Fruit fly (Drosophila melanogaster) whole organism, adult: Measurements from ENCODE around the gene CG1468.

ENCODE experiments used
- CG11617 ChIP-seq: fragments of 200-800 bp; sonication (Bioruptor generic); optimal IDR thresholded peaks from 2 replicates; lab custom pipeline; 2017; ENCODE audit warnings: mild to moderate bottlenecking, missing biosample characterization, missing genetic modification reagents, missing genetic modification characterization
- CG14711 ChIP-seq: fragments of 200-800 bp; sonication (Bioruptor generic); optimal IDR thresholded peaks from 2 replicates; lab custom pipeline; 2018; ENCODE audit warnings: missing biosample characterization, mild to moderate bottlenecking, missing genetic modification characterization, moderate library complexity
- CG33017 ChIP-seq: fragments of 200-800 bp; sonication (Bioruptor generic); optimal IDR thresholded peaks from 2 replicates; lab custom pipeline; 2018; ENCODE audit warnings: missing biosample characterization, mild to moderate bottlenecking, missing genetic modification characterization, moderate library complexity
- CG5204 ChIP-seq: fragments of 200-800 bp; sonication (Bioruptor generic); optimal IDR thresholded peaks from 2 replicates; lab custom pipeline; 2016; ENCODE audit warnings: missing biosample characterization, missing genetic modification characterization
- CG7101 ChIP-seq: fragments of 200-800 bp; sonication (Bioruptor generic); optimal IDR thresholded peaks from 2 replicates; lab custom pipeline; 2018; ENCODE audit warnings: missing biosample characterization, mild to moderate bottlenecking, missing genetic modification characterization, moderate library complexity
- Hr96 ChIP-seq: fragments of 200-800 bp; sonication (Bioruptor generic); optimal IDR thresholded peaks from 2 replicates; lab custom pipeline; 2016; ENCODE audit warnings: missing biosample characterization, missing genetic modification characterization
- Mnt ChIP-seq: fragments of 200-800 bp; sonication (Bioruptor generic); optimal IDR thresholded peaks from 2 replicates; lab custom pipeline; 2016; ENCODE audit warnings: missing biosample characterization, mild to moderate bottlenecking, missing genetic modification characterization
- bab1 ChIP-seq: fragments of 200-800 bp; sonication (Bioruptor generic); optimal IDR thresholded peaks from 3 replicates; lab custom pipeline; 2019; ENCODE audit warnings: missing biosample characterization, mild to moderate bottlenecking, missing genetic modification characterization, moderate library complexity
- cnc ChIP-seq, 2 experiments: fragments of >200 bp; optimal IDR thresholded peaks; 2 replicates each; lab custom pipeline; 2017
- ovo ChIP-seq: fragments of 200-800 bp; sonication (Bioruptor generic); optimal IDR thresholded peaks from 2 replicates; lab custom pipeline; 2016; ENCODE audit warnings: missing biosample characterization, missing genetic modification characterization
- pad ChIP-seq: fragments of 200-800 bp; sonication (Bioruptor generic); optimal IDR thresholded peaks from 3 replicates; lab custom pipeline; 2017; ENCODE audit warnings: missing biosample characterization, missing genetic modification characterization, mild to moderate bottlenecking, moderate library complexity, missing genetic modification reagents
- tj ChIP-seq: fragments of 200-800 bp; sonication (Bioruptor generic); optimal IDR thresholded peaks from 3 replicates; lab custom pipeline; 2017; ENCODE audit warnings: missing biosample characterization, mild to moderate bottlenecking, missing genetic modification characterization, moderate library complexity

DNA sequence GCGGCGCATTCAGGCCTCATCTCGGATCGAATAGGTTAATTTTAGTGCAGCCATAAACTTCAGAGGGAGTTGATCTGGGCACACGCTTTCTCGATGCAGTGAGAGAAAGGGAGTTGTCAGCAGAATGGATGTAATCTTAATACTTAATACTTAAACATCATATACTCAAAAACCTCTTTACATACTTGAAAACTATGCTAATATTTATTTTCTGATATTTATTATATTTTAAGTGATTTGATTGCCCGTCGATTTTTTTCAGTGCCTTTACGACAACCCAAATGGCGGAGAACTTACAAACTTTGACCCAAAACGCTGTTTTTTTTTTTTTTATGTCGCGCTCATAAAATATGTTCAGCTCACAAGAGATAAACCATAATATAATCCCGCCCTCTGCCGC is 33.5 kb downstream of the CG1468 start:
- no peak for TF ChIP-seq CG5204 (GFP tag; lab: Kevin White, UChicago)
- TF ChIP-seq CG33017, result no peak
- TF ChIP-seq ovo (GFP tag; lab: Kevin White, UChicago), result no peak
- no peak for TF ChIP-seq CG11617 (GFP tag; lab: Kevin White, UChicago)
- TF ChIP-seq CG14711 (tag; lab: Kevin White, UChicago), result no peak
- no peak for TF ChIP-seq cnc (optimal IDR thresholded peaks at IDR 0.05; lab: Kevin White, UChicago)
- no peak for TF ChIP-seq pad
- TF ChIP-seq CG7101, result no peak
- no peak for TF ChIP-seq bab1 (GFP tag; lab: Kevin White, UChicago)
- TF ChIP-seq Mnt (GFP tag; lab: Kevin White, UChicago), result no peak
- no peak for TF ChIP-seq Hr96
- no peak for TF ChIP-seq tj (GFP tag; lab: Kevin White, UChicago)
